Fruit fly (Drosophila melanogaster): ENCODE data around the gene Ugt36E1.

- TF ChIP-seq nau (GFP tag; optimal IDR thresholded peaks at IDR 0.05), result no peak
- no peak for TF ChIP-seq CG7556 (GFP tag; optimal IDR thresholded peaks at IDR 0.05)
- no peak for TF ChIP-seq CG18476 (GFP tag; optimal IDR thresholded peaks at IDR 0.05)
- no peak for TF ChIP-seq CG17385 (GFP tag; optimal IDR thresholded peaks at IDR 0.05)
- no peak for TF ChIP-seq CG8765 (GFP tag; IDR thresholded peaks at IDR 0.05)
- TF ChIP-seq grau (tag; optimal IDR thresholded peaks at IDR 0.05), result no peak
- TF ChIP-seq Hand (GFP tag; optimal IDR thresholded peaks at IDR 0.05), result no peak
Measured at dm6 chr2L:18875213-18875612, 48.6 kb downstream of the Ugt36E1 start.
